Fruit fly (Drosophila melanogaster): ENCODE data around the gene Dab.

- TF ChIP-seq CG4318 (GFP tag; optimal IDR thresholded peaks at IDR 0.05) (no peak), eg (GFP tag; IDR thresholded peaks at IDR 0.05) (no peak), CG6854 (GFP tag; optimal IDR thresholded peaks at IDR 0.05) (no peak), cyc (GFP tag; optimal IDR thresholded peaks at IDR 0.05) (no peak), Hr38 (GFP tag; optimal IDR thresholded peaks at IDR 0.05) (no peak), salr (GFP tag; optimal IDR thresholded peaks at IDR 0.05) (no peak), CG6163 (GFP tag; IDR thresholded peaks at IDR 0.05) (no peak), Ets96B (tag; optimal IDR thresholded peaks at IDR 0.05) (no peak)
Observed at dm6 chr3L:16755189-16755588, 43.3 kb downstream of the Dab start, which contains the start of gene CG42852.
